Fruit fly (Drosophila melanogaster) whole organism, larva: ENCODE data around the gene CG4080.

Experiments used
- noc ChIP-seq: fragments of 200-800 bp; sonication (Bioruptor generic); optimal IDR thresholded peaks from 3 replicates; lab custom pipeline; 2019; ENCODE audit warnings: missing biosample characterization, mild to moderate bottlenecking, missing genetic modification characterization, moderate library complexity

CG4080 gene

dm6 chr3L:9377198-9378035 lies 21.6 kb downstream of the CG4080 start, which contains the start of gene Hsp26:
TSS of gene Hsp26 (minus strand) at chr3L:9377427.
- peak; percentile 88 for TF ChIP-seq noc (tag; lab: Kevin White, UChicago)

DNA sequence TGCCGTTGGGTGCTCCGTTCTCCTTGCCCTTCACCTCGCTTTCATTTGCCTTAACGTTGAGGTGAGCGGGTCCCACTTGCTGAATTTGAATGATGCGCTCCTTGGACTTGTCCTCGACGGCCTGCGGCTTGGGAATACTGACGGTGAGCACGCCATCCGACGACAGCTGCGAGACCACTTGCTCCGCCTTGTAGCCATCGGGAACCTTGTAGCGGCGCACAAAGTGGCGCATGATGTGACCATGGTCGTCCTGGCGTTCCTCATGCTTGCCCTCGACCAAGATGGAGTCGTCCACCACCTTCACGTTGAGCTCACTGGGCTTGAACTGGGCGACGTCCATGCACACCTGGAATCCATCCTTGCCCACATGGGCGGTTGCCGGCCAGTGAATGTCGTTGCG lies 22.5 kb downstream of the CG4080 start:
- no peak for TF ChIP-seq noc (tag; lab: Kevin White, UChicago)

dm6 chr3L:9375130-9375529 lies 23.9 kb downstream of the CG4080 start, which contains the start of gene CG4461:
TSS of gene CG4461 (plus strand) at chr3L:9375430.
- TF ChIP-seq noc (tag; lab: Kevin White, UChicago): no peak

- TF ChIP-seq noc (tag; lab: Kevin White, UChicago): peak; percentile 83
Observed at dm6 chr3L:9373374-9374004, 25.5 kb downstream of the CG4080 start.

dm6 chr3L:9372278-9372975 lies 26.6 kb downstream of the CG4080 start, which contains the start of the genes Hsp67Bc, CG4456 and Hsp22:
TSS of gene Hsp67Bc (minus strand) at chr3L:9372497.
TSS of gene CG4456 (plus strand) at chr3L:9372722.
TSS of gene Hsp22 (plus strand) at chr3L:9372931.
- TF ChIP-seq noc (tag; lab: Kevin White, UChicago): peak; percentile 5

DNA sequence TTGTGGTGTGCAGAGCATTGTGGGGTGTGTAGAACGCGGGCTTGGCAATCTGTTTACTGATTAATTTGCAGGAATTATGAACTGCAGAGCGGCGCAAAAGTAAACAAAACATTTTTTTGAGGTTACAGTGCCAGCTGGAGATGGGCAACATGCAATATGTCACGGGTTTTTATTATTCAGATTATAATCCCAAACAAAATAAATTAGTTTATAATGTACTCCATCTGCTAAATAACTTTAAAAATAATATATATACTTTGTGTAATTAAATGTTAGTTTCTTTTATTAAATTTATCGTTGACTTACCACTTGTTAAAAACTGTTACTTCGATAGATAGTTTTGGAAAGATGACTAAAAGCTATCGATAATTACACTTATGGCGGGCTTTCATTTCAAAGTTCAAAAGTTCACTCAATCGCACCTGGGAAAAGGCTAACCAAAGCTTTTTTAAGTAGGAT lies 28.1 kb downstream of the CG4080 start, which contains the start of gene Fdx1:
Fdx1 (minus strand) TSS at position 332 of the 459 bp plus-strand sequence.
- TF ChIP-seq noc (tag; lab: Kevin White, UChicago): peak; percentile 30

DNA sequence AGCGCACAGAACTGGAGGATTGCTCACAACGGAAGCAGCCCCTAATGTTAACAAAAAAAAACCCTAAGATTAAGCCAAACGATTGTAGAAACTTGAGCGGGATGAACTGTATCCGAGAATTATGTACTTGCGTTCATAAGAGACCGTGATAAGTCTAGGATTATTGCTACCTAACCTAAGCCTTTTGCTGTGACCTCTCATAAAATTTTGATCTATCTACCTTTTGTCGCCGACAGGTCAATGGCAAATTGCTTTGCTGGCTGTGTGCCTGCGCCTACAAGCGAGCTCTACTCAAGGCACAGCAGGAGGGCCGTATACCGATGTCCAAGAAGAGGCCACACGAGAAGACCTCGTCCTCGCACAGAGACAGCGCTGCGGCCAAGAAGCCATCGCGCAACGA lies 30.4 kb downstream of the CG4080 start:
- no peak for TF ChIP-seq noc (tag; lab: Kevin White, UChicago)

dm6 chr3L:9367431-9367867 lies 31.6 kb downstream of the CG4080 start:
- TF ChIP-seq noc (tag; lab: Kevin White, UChicago): no peak

dm6 chr3L:9366850-9367430 lies 32.1 kb downstream of the CG4080 start, which contains the start of the genes Klp67A and CG4452:
TSS of gene Klp67A (minus strand) at chr3L:9367046.
TSS of gene CG4452 (plus strand) at chr3L:9367377.
- TF ChIP-seq noc (tag; lab: Kevin White, UChicago): peak; percentile 13

- no peak for TF ChIP-seq noc (tag; lab: Kevin White, UChicago)
Observed at dm6 chr3L:9364131-9364530, 34.9 kb downstream of the CG4080 start, which contains the start of gene mRRF1. TSS of gene mRRF1 (plus strand) at chr3L:9364350.

DNA sequence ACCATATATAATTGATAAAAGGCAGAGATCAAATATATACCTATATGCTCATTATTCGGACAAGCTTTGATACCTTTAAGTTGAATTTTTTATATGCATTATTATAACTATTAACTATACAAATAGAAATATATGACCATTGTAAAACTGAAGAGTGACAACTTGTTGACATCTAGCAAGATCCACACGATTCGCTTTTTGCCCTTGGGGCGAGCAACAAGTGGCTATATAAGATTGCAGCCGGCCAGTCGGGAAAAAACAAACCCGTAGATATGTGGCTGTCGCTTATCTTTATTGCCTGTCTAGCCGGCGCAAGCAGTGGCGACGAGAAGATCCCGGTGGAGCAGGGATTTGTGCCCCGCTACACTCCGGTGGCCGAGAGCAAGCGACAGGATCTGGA lies 37.1 kb downstream of the CG4080 start, which contains the start of gene CG34456:
CG34456 (plus strand) TSS at position 215 of the 400 bp plus-strand sequence.
- peak; percentile 60 for TF ChIP-seq noc (tag; lab: Kevin White, UChicago)

DNA sequence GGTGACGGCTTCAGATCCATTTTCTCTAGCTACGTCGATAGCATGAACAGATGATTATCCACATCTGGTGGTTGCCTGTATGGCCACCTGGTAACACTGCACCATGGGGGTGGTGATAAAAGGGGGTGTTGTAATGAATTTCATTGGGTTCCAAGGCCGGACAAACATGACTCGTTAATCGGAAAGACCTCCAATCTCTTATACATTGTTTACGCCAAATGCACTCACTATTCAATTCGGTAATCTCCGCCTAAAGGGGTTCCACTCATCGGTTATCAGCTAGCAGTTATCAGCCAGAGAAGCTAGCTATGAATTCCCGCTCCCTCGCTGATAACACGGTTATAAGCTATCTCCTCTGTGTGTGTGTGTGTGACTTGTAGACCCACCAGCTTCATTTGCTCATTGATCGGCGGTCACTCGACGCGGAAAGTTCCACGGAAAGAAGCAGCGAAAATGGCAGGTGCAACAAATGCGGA lies 38.8 kb downstream of the CG4080 start, which contains the start of gene Pdxk:
Pdxk (plus strand) TSS at position 100 of the 476 bp plus-strand sequence.
- peak; percentile 77 for TF ChIP-seq noc (tag; lab: Kevin White, UChicago)

DNA sequence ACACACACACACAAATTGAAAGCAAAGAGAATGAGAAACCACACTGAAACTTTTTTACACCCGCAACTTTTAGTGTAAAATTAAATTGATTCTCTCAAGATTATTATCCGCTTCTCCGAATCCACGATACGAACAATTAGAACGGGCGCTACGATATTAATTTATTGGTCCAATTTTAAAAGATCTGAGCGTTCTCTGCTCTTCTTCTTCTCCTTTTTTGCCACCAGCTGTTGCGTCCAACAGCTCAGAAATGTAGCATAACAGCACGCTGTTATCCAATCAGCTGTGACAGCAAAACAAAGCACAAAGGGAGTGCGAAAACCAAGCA lies 40.4 kb downstream of the CG4080 start, which contains the start of the genes UGP and Svip:
UGP (minus strand) TSS at position 223 of the 328 bp plus-strand sequence.
Svip (plus strand) TSS at position 287 of the 328 bp plus-strand sequence.
- no peak for TF ChIP-seq noc (tag; lab: Kevin White, UChicago)
